Worm (Caenorhabditis elegans) whole organism, mixed stage, embryonic: ENCODE measurements around the gene B0336.12.

ENCODE experiments used
- M03D4.4 ChIP-seq: sonication (generic microtip); optimal IDR thresholded peaks from 2 replicates; lab custom pipeline; 2017; ENCODE audit warnings: mild to moderate bottlenecking, missing genetic modification characterization, missing compliant biosample characterization
- bed-3 ChIP-seq: fragments of 200-800 bp; sonication (Bioruptor generic); optimal IDR thresholded peaks from 3 replicates; lab custom pipeline; 2018; ENCODE audit warnings: mild to moderate bottlenecking, missing genetic modification characterization, moderate library complexity, missing compliant biosample characterization
- blmp-1 ChIP-seq: fragments of 150-350 bp; optimal IDR thresholded peaks from 2 replicates; lab custom pipeline; 2014; ENCODE audit warnings: missing biosample characterization, missing genetic modification characterization
- ceh-39 ChIP-seq: fragments of 150-350 bp; optimal IDR thresholded peaks from 2 replicates; lab custom pipeline; 2014; ENCODE audit warnings: missing biosample characterization, missing genetic modification characterization
- ceh-43 ChIP-seq: fragments of 200-800 bp; sonication (Bioruptor generic); optimal IDR thresholded peaks from 2 replicates; lab custom pipeline; 2018; ENCODE audit warnings: mild to moderate bottlenecking, missing genetic modification characterization, moderate library complexity, missing compliant biosample characterization
- ceh-83 ChIP-seq: fragments of 200-800 bp; sonication (Bioruptor generic); optimal IDR thresholded peaks from 2 replicates; lab custom pipeline; 2018; ENCODE audit warnings: mild to moderate bottlenecking, missing genetic modification characterization, missing compliant biosample characterization
- ces-1 ChIP-seq: fragments of 150-350 bp; optimal IDR thresholded peaks from 2 replicates; lab custom pipeline; 2014; ENCODE audit warnings: missing biosample characterization, missing genetic modification reagents, missing genetic modification characterization
- cnd-1 ChIP-seq: fragments of 200-800 bp; sonication (Bioruptor generic); optimal IDR thresholded peaks from 2 replicates; lab custom pipeline; 2018; ENCODE audit warnings: mild to moderate bottlenecking, missing genetic modification characterization, missing compliant biosample characterization
- drap-1 ChIP-seq: fragments of 200-800 bp; sonication (Bioruptor generic); optimal IDR thresholded peaks from 3 replicates; lab custom pipeline; 2018; ENCODE audit warnings: mild to moderate bottlenecking, missing genetic modification characterization, missing compliant biosample characterization
- elt-1 ChIP-seq: sonication (generic microtip); optimal IDR thresholded peaks from 2 replicates; lab custom pipeline; 2017; ENCODE audit warnings: missing genetic modification characterization, mild to moderate bottlenecking, missing compliant biosample characterization, antibody characterized with exemption, moderate library complexity, borderline replicate concordance; ENCODE audit not compliant: insufficient read depth
- elt-3 ChIP-seq: fragments of 150-350 bp; optimal IDR thresholded peaks from 2 replicates; lab custom pipeline; 2014; ENCODE audit warnings: missing biosample characterization, missing genetic modification characterization
- ham-2 ChIP-seq: fragments of 200-800 bp; sonication (Bioruptor generic); optimal IDR thresholded peaks from 2 replicates; lab custom pipeline; 2018; ENCODE audit warnings: mild to moderate bottlenecking, missing genetic modification characterization, missing compliant biosample characterization
- hlh-1 ChIP-seq: fragments of 150-350 bp; optimal IDR thresholded peaks from 2 replicates; lab custom pipeline; 2014; ENCODE audit warnings: missing biosample characterization, missing genetic modification reagents, missing genetic modification characterization
- lin-13 ChIP-seq: fragments of 150-350 bp; optimal IDR thresholded peaks from 2 replicates; lab custom pipeline; 2014; ENCODE audit warnings: missing biosample characterization, missing genetic modification characterization
- lsy-2 ChIP-seq: fragments of 150-350 bp; optimal IDR thresholded peaks from 2 replicates; lab custom pipeline; 2014; ENCODE audit warnings: missing biosample characterization, missing genetic modification characterization
- mab-5 ChIP-seq: fragments of 150-350 bp; optimal IDR thresholded peaks from 2 replicates; lab custom pipeline; 2014; ENCODE audit warnings: missing biosample characterization, missing genetic modification characterization
- mep-1 ChIP-seq: fragments of 150-350 bp; optimal IDR thresholded peaks from 2 replicates; lab custom pipeline; 2017; ENCODE audit warnings: missing biosample characterization, missing genetic modification reagents, missing genetic modification characterization, inconsistent platforms
- mls-2 ChIP-seq: sonication (generic microtip); optimal IDR thresholded peaks from 2 replicates; lab custom pipeline; 2016; ENCODE audit warnings: mild to moderate bottlenecking, missing genetic modification characterization, moderate library complexity, missing compliant biosample characterization
- nhr-237 ChIP-seq: fragments of 150-350 bp; optimal IDR thresholded peaks from 2 replicates; lab custom pipeline; 2014; ENCODE audit warnings: missing biosample characterization, missing genetic modification characterization
- nhr-76 ChIP-seq: sonication (generic microtip); optimal IDR thresholded peaks from 2 replicates; lab custom pipeline; 2017; ENCODE audit warnings: missing biosample characterization, missing genetic modification characterization
- sem-2 ChIP-seq: fragments of 200-800 bp; sonication (Bioruptor generic); optimal IDR thresholded peaks from 2 replicates; lab custom pipeline; 2018; ENCODE audit warnings: mild to moderate bottlenecking, missing genetic modification characterization, missing compliant biosample characterization
- snpc-4 ChIP-seq: fragments of 150-350 bp; optimal IDR thresholded peaks from 2 replicates; lab custom pipeline; 2014; ENCODE audit warnings: missing biosample characterization, missing genetic modification characterization
- sptf-1 ChIP-seq: sonication (generic microtip); optimal IDR thresholded peaks from 2 replicates; lab custom pipeline; 2017; ENCODE audit warnings: mild to moderate bottlenecking, missing genetic modification characterization, moderate library complexity, missing compliant biosample characterization
- tbx-8 ChIP-seq: fragments of 200-800 bp; sonication (Bioruptor generic); optimal IDR thresholded peaks from 2 replicates; lab custom pipeline; 2018; ENCODE audit warnings: mild to moderate bottlenecking, missing genetic modification characterization, moderate library complexity, missing compliant biosample characterization
- unc-120 ChIP-seq: sonication (generic microtip); optimal IDR thresholded peaks from 2 replicates; lab custom pipeline; 2017; ENCODE audit warnings: missing genetic modification characterization, missing compliant biosample characterization; ENCODE audit not compliant: poor library complexity, severe bottlenecking
- unc-39 ChIP-seq: fragments of 150-350 bp; optimal IDR thresholded peaks from 2 replicates; lab custom pipeline; 2014; ENCODE audit warnings: missing biosample characterization, missing genetic modification characterization
- unc-62 ChIP-seq: fragments of 150-350 bp; optimal IDR thresholded peaks from 2 replicates; lab custom pipeline; 2014; ENCODE audit warnings: missing biosample characterization, missing genetic modification reagents, missing genetic modification characterization
- ztf-11 ChIP-seq: fragments of 150-350 bp; optimal IDR thresholded peaks from 2 replicates; lab custom pipeline; 2014; ENCODE audit warnings: missing biosample characterization, missing genetic modification characterization

Gene B0336.12

DNA sequence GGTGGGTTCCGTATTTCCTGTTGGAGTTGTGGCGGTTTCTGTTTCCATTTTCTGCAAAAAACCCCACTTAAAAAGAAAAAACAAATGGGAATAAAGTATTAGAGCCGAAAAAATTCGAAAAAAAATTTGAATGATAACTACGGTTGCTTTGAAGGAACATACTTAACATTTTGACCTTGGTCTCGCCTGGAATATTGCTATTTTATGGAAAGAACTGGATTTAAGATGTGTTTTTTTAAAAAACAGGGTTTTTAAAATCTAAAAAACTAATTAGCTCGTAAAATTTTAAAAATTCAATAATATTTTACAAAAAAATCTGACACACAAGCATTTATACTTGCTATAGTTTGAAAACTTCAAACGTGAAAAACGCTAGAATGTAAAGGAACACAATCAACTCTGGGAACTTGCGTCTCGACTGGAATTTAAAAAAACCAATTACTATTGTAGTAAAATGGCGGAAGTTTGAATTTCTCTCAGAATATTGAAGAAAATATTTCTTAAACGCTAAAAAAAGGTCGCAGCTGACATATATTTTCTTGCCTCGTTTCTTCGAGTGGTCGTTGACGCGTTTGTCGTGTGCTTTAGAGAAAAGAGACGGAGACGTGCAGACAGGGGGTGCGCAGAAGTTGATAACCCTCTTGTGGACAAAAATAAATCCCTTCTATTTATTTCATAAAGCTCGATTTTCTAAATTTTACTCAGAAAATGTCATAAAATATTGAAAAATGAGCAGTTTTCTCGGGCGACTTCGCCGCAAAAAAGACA, 11.8 kb downstream of the B0336.12 start, which contains the start of the genes lgg-3 and rgs-5:
Gene lgg-3, minus strand, starts transcription at position 51 of the 768 bp plus-strand sequence.
Gene rgs-5, plus strand, starts transcription at position 593 of the 768 bp plus-strand sequence.
- peak; percentile 34 for TF ChIP-seq ces-1 (GFP tag; lab: Kevin White, UChicago)
- peak; percentile 34 for TF ChIP-seq hlh-1 (tag; lab: Kevin White, UChicago)
- no peak for TF ChIP-seq ceh-39 (tag; lab: Kevin White, UChicago)
- no peak for TF ChIP-seq elt-3
- peak; percentile 31 for TF ChIP-seq lsy-2 (tag; lab: Kevin White, UChicago)
- TF ChIP-seq mep-1, result peak; percentile 64

DNA sequence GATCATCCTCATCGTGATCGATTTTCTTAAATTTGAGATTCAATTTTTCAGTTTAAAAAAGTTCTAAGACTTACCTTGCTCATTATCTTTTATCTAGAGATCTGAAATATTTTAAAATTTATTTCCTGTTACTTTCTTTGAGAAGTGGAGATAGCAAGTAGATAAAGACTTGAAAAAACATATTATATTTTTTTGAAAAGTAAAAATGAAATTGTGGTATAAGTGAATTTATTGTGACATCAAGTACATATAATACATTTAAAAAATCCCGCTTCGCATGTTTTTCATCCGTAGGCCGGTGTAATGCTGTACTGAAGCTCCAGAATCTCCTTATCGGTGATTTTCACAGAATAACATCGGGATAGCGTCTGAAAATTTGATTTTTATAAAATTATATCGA, 12.7 kb downstream of the B0336.12 start, which contains the start of gene B0336.7:
Gene B0336.7, minus strand, starts transcription at position 101 of the 400 bp plus-strand sequence.
- no peak for TF ChIP-seq mep-1
- no peak for TF ChIP-seq sem-2
- no peak for TF ChIP-seq ceh-43 (GFP tag; lab: Kevin White, UChicago)
- TF ChIP-seq ces-1 (GFP tag; lab: Kevin White, UChicago), result no peak
- TF ChIP-seq lin-13, result no peak
- TF ChIP-seq nhr-76 (tag; lab: Kevin White, UChicago), result no peak
- no peak for TF ChIP-seq tbx-8 (GFP tag; lab: Kevin White, UChicago)
- TF ChIP-seq M03D4.4 (tag; lab: Kevin White, UChicago), result no peak
- TF ChIP-seq ztf-11 (tag; lab: Kevin White, UChicago), result no peak
- no peak for TF ChIP-seq nhr-237 (tag; lab: Kevin White, UChicago)
- TF ChIP-seq lsy-2 (tag; lab: Kevin White, UChicago), result no peak
- TF ChIP-seq snpc-4, result no peak
- no peak for TF ChIP-seq unc-120 (tag; lab: Kevin White, UChicago)
- TF ChIP-seq unc-39, result no peak
- no peak for TF ChIP-seq elt-3
- no peak for TF ChIP-seq drap-1 (GFP tag; lab: Kevin White, UChicago)
- TF ChIP-seq blmp-1 (tag; lab: Kevin White, UChicago), result no peak
- TF ChIP-seq, all 35 proteins: peak for 0

DNA sequence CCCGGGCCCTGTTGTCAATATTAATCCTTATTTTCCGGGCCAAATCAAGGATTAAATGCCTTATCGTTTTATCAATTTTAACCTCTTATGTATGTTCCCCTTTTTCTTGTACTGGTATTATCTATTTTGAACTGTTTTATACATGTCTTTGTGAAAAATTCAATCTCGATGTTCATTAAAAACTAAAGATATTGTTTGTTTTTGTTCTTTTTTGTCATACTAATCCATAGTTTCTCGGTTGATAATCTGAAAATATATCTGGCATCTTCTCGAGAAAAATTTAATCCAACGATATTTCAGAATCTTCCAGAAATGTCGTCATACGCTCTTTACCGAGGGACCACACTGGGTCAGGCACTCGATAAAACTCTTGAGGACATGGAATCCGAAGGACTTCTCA, 16.2 kb downstream of the B0336.12 start, which contains the start of gene B0336.13:
Gene B0336.13, plus strand, starts transcription at position 301 of the 400 bp plus-strand sequence.
- TF ChIP-seq tbx-8 (GFP tag; lab: Kevin White, UChicago) (no peak), unc-120 (tag; lab: Kevin White, UChicago) (no peak), sem-2 (no peak), nhr-237 (tag; lab: Kevin White, UChicago) (no peak), unc-62 (GFP tag; lab: Kevin White, UChicago) (no peak), nhr-76 (tag; lab: Kevin White, UChicago) (no peak), elt-3 (no peak), ztf-11 (tag; lab: Kevin White, UChicago) (no peak), drap-1 (GFP tag; lab: Kevin White, UChicago) (no peak), mls-2 (no peak), lin-13 (no peak), unc-39 (no peak), snpc-4 (no peak), mab-5 (tag; lab: Kevin White, UChicago) (no peak)

DNA sequence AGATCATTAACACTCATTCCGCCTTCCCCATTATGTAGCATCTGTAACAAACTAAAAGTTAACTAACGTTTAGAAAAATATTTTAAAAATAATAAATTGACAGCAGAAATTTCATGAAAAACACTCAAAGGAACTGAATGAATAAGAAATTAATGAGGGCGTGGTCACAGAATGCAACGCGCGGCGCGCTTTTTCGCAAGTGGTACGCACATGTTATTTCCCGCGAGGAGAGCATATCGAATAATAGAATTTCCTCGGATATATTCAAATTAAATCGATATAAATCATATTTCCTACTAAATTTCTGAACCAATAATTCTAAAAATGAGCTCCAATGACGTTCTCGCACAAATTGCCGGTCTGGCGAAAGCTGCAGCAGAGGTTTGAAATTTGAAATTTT, 17.3 kb downstream of the B0336.12 start, which contains the start of the genes abi-1 and arle-14:
Gene abi-1, minus strand, starts transcription at position 51 of the 400 bp plus-strand sequence.
Gene arle-14, plus strand, starts transcription at position 217 of the 400 bp plus-strand sequence.
- no peak for TF ChIP-seq unc-39
- TF ChIP-seq lin-13, result no peak
- TF ChIP-seq ceh-39 (tag; lab: Kevin White, UChicago), result no peak
- TF ChIP-seq cnd-1 (tag; lab: Kevin White, UChicago), result no peak
- peak; percentile 31 for TF ChIP-seq mep-1
- TF ChIP-seq bed-3 (GFP tag; lab: Kevin White, UChicago), result no peak
- TF ChIP-seq blmp-1 (tag; lab: Kevin White, UChicago), result no peak
- TF ChIP-seq ham-2 (GFP tag; lab: Kevin White, UChicago), result no peak
- no peak for TF ChIP-seq unc-62 (GFP tag; lab: Kevin White, UChicago)
- peak; percentile 19 for TF ChIP-seq sptf-1
- TF ChIP-seq elt-1, result no peak
- TF ChIP-seq ceh-83, result no peak
- no peak for TF ChIP-seq ztf-11 (tag; lab: Kevin White, UChicago)
- TF ChIP-seq mls-2, result no peak
- no peak for TF ChIP-seq tbx-8 (GFP tag; lab: Kevin White, UChicago)
- TF ChIP-seq lsy-2 (tag; lab: Kevin White, UChicago), result peak; percentile 10
- no peak for TF ChIP-seq snpc-4
- TF ChIP-seq unc-120 (tag; lab: Kevin White, UChicago), result no peak
- TF ChIP-seq ces-1 (GFP tag; lab: Kevin White, UChicago), result peak; percentile 76
